Fruit fly (Drosophila melanogaster): ENCODE results near the gene CG17129.

Gene CG17129

DNA sequence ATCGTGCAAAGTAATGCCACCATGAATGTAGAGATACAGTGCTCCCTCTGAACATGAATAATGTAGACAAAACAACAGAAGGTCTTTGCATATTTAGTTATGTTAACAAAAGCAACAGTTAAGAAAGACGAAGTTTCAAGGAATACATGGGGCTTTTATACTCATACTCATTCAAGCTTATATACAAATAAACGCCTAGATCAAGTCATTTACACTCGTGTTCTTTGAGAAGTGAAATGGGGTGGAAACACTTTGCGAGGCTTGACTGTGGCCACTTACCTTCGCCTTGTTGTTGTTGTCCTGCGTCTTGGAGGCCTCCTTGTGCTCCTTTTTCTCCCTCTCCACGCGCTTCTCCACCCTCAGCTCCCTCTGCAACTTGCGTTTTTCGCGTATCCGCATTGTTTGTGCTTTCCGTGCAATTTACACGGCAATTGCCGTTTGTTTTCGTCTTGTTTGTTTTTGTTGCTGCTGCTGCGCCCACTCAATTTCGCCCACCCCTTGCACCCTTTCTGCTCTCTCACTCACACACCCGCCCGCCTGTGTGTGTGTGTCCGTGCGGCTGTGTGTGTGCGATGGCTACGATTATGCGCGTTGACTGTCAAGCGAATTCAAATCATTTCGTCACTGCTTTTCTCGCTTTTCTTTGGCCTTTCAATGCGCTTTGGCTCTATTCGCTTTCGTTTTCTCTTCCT is 4.8 kb upstream of the CG17129 start (continued):
- TF ChIP-seq Hr78 (GFP tag; optimal IDR thresholded peaks at IDR 0.05) (no peak), tgo (GFP tag; IDR thresholded peaks at IDR 0.05) (no peak), Atf-2 (GFP tag; optimal IDR thresholded peaks at IDR 0.05) (no peak), Xbp1 (GFP tag; optimal IDR thresholded peaks at IDR 0.05) (peak; percentile 13), CG14441 (GFP tag; IDR thresholded peaks at IDR 0.05) (no peak), CG3995 (GFP tag; optimal IDR thresholded peaks at IDR 0.05) (no peak), crol (GFP tag; IDR thresholded peaks at IDR 0.05) (peak; percentile 77), croc (GFP tag; conservative IDR thresholded peaks at IDR 0.05) (no peak), dysf (GFP tag; IDR thresholded peaks at IDR 0.05) (peak; percentile 43; the same call in 2 of the 3 replicates), CG34422 (GFP tag; IDR thresholded peaks at IDR 0.05) (0 out of 3 replicates have a peak, but pooled peaks have one; percentile 34), lilli (GFP tag; optimal IDR thresholded peaks at IDR 0.05) (no peak), CG12942 (GFP tag; optimal IDR thresholded peaks at IDR 0.05) (no peak), CG17361 (GFP tag; IDR thresholded peaks at IDR 0.05) (no peak), lov (optimal IDR thresholded peaks at IDR 0.05) (no peak), lov (GFP tag; IDR thresholded peaks at IDR 0.05) (no peak), CG30020 (tag; optimal IDR thresholded peaks at IDR 0.05) (no peak), sr (GFP tag; IDR thresholded peaks at IDR 0.05) (peak; percentile 90), Max (GFP tag; optimal IDR thresholded peaks at IDR 0.05) (no peak), Jarid2 (GFP tag; optimal IDR thresholded peaks at IDR 0.05) (no peak), MESR4 (GFP tag; optimal IDR thresholded peaks at IDR 0.05) (no peak), ro (GFP tag; IDR thresholded peaks at IDR 0.05) (no peak), fd96Cb (tag; optimal IDR thresholded peaks at IDR 0.05) (no peak), inv (GFP tag; IDR thresholded peaks at IDR 0.05; ENCODE audit: partially characterized antibody) (no peak), CG8281 (tag; optimal IDR thresholded peaks at IDR 0.05) (no peak), CG1832 (GFP tag; optimal IDR thresholded peaks at IDR 0.05) (no peak), CG10321 (GFP tag; IDR thresholded peaks at IDR 0.05) (no peak), BEAF-32 (GFP tag; optimal IDR thresholded peaks at IDR 0.05) (no peak), CG32767 (GFP tag; IDR thresholded peaks at IDR 0.05) (no peak), CG8089 (GFP tag; optimal IDR thresholded peaks at IDR 0.05) (no peak), CG2875 (GFP tag; optimal IDR thresholded peaks at IDR 0.05) (no peak), slbo (GFP tag; IDR thresholded peaks at IDR 0.05) (peak; percentile 36), NfI (GFP tag; optimal IDR thresholded peaks at IDR 0.05) (no peak), vfl (GFP tag; optimal IDR thresholded peaks at IDR 0.05) (no peak), amos (GFP tag; IDR thresholded peaks at IDR 0.05; ENCODE audit: partially characterized antibody) (no peak), CG10431 (GFP tag; optimal IDR thresholded peaks at IDR 0.05) (no peak), CG6683 (GFP tag; optimal IDR thresholded peaks at IDR 0.05) (no peak), CG12299 (tag; optimal IDR thresholded peaks at IDR 0.05) (no peak), bcd (GFP tag; optimal IDR thresholded peaks at IDR 0.05) (no peak), dm (GFP tag; optimal IDR thresholded peaks at IDR 0.05) (no peak), ken (GFP tag; IDR thresholded peaks at IDR 0.05) (no peak), Lim3 (GFP tag; IDR thresholded peaks at IDR 0.05) (no peak), CG6689 (GFP tag; IDR thresholded peaks at IDR 0.05) (no peak), CG1024 (GFP tag; IDR thresholded peaks at IDR 0.05) (no peak), sd (tag; optimal IDR thresholded peaks at IDR 0.05) (no peak), CG4282 (GFP tag; optimal IDR thresholded peaks at IDR 0.05) (no peak), sima (GFP tag; optimal IDR thresholded peaks at IDR 0.05) (no peak), peb (GFP tag; IDR thresholded peaks at IDR 0.05) (no peak), z (GFP tag; IDR thresholded peaks at IDR 0.05) (peak; percentile 24; the same call in 1 of the 3 replicates), btn (GFP tag; optimal IDR thresholded peaks at IDR 0.05) (no peak), row (GFP tag; IDR thresholded peaks at IDR 0.05) (peak; percentile 63), nerfin-1 (tag; optimal IDR thresholded peaks at IDR 0.05) (no peak)
